Fruit fly (Drosophila melanogaster): ENCODE measurements around the gene Pldn.
A peak's percentile ranks its signal among the peaks of the same experiment; 100 is the strongest.

The Pldn gene

DNA sequence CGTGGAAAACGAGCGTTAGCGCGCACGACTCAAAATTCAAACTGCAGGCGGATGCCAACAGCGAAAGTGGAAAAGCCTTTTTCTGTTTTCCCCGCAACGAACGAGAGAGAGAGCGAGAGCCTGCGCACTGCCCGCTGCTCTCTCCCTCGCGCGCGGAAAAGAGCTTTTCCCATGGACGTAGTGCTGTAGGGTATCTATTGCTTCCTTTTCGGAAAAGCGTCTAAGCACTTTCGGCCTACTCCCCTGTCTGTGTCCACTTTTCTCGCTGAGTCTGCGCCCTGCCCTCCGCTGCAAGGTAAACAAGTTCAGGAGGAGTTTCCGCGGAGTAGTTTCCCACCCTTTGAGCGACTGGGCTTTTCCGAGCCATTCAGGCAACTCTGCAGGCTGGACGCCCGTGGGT is 10.9 kb downstream of the Pldn start, which contains the start of gene CG32085 (continued):
- TF ChIP-seq CG4730 (GFP tag; IDR thresholded peaks at IDR 0.05) (peak; percentile 54; the same call in 1 of the 2 replicates), D19A (tag; optimal IDR thresholded peaks at IDR 0.05) (peak; percentile 19), bowl (GFP tag; IDR thresholded peaks at IDR 0.05) (no peak), Dbx (GFP tag; IDR thresholded peaks at IDR 0.05) (peak; percentile 82; the same call in 2 of the 3 replicates), grau (tag; optimal IDR thresholded peaks at IDR 0.05) (peak; percentile 47), Six4 (GFP tag; optimal IDR thresholded peaks at IDR 0.05) (peak; percentile 25), maf-S (GFP tag; optimal IDR thresholded peaks at IDR 0.05) (peak; percentile 27), gsb (GFP tag; IDR thresholded peaks at IDR 0.05) (0 out of 2 replicates have a peak, but pooled peaks have one; percentile 49), lilli (GFP tag; optimal IDR thresholded peaks at IDR 0.05) (peak; percentile 73), CoRest (tag; optimal IDR thresholded peaks at IDR 0.05) (peak; percentile 21), org-1 (GFP tag; optimal IDR thresholded peaks at IDR 0.05) (peak; percentile 23), D (optimal IDR thresholded peaks at IDR 0.05) (no peak), D (GFP tag; optimal IDR thresholded peaks at IDR 0.05) (no peak), sima (GFP tag; optimal IDR thresholded peaks at IDR 0.05) (no peak), Sry-δ (GFP tag; optimal IDR thresholded peaks at IDR 0.05) (peak; percentile 6), sug (tag; optimal IDR thresholded peaks at IDR 0.05) (peak; percentile 5), CG4854 (GFP tag; optimal IDR thresholded peaks at IDR 0.05) (peak; percentile 17), Side (GFP tag; optimal IDR thresholded peaks at IDR 0.05) (peak; percentile 24), az2 (GFP tag; optimal IDR thresholded peaks at IDR 0.05) (peak; percentile 56), Camta (GFP tag; optimal IDR thresholded peaks at IDR 0.05) (peak; percentile 0), CG5245 (GFP tag; optimal IDR thresholded peaks at IDR 0.05) (peak; percentile 69), CG4424 (GFP tag; optimal IDR thresholded peaks at IDR 0.05) (peak; percentile 51), prd (optimal IDR thresholded peaks at IDR 0.05) (no peak), prd (GFP tag; IDR thresholded peaks at IDR 0.05) (peak; percentile 55), Oaz (GFP tag; IDR thresholded peaks at IDR 0.05) (0 out of 2 replicates have a peak, but pooled peaks have one; percentile 16), CG13287 (GFP tag; IDR thresholded peaks at IDR 0.05; ENCODE audit: partially characterized antibody) (peak; percentile 18; the same call in 1 of the 2 replicates), ab (GFP tag; optimal IDR thresholded peaks at IDR 0.05) (no peak), CG7357 (GFP tag; IDR thresholded peaks at IDR 0.05) (0 out of 3 replicates have a peak, but pooled peaks have one; percentile 43), Gsc (GFP tag; IDR thresholded peaks at IDR 0.05) (no peak), CG13624 (GFP tag; optimal IDR thresholded peaks at IDR 0.05) (peak; percentile 75), bigmax (GFP tag; optimal IDR thresholded peaks at IDR 0.05) (no peak), CG10462 (GFP tag; optimal IDR thresholded peaks at IDR 0.05) (no peak), caup (GFP tag; optimal IDR thresholded peaks at IDR 0.05; ENCODE audit: severe bottlenecking) (peak; percentile 71), psq (GFP tag; optimal IDR thresholded peaks at IDR 0.05) (no peak), CG11504 (tag; optimal IDR thresholded peaks at IDR 0.05) (peak; percentile 45), CG18011 (GFP tag; optimal IDR thresholded peaks at IDR 0.05) (peak; percentile 51), Adf1 (GFP tag; IDR thresholded peaks at IDR 0.05) (peak; percentile 41; the same call in 1 of the 2 replicates), eyg (GFP tag; optimal IDR thresholded peaks at IDR 0.05) (peak; percentile 53), CG13123 (GFP tag; optimal IDR thresholded peaks at IDR 0.05) (no peak), CG2120 (GFP tag; optimal IDR thresholded peaks at IDR 0.05) (peak; percentile 89), crp (GFP tag; optimal IDR thresholded peaks at IDR 0.05) (no peak), grn (GFP tag; optimal IDR thresholded peaks at IDR 0.05) (no peak), CG15601 (tag; optimal IDR thresholded peaks at IDR 0.05) (no peak), tap (tag; optimal IDR thresholded peaks at IDR 0.05) (no peak), zfh2 (GFP tag; optimal IDR thresholded peaks at IDR 0.05) (peak; percentile 71), ssp (GFP tag; IDR thresholded peaks at IDR 0.05) (no peak), bcd (GFP tag; optimal IDR thresholded peaks at IDR 0.05) (peak; percentile 61), pnt (GFP tag; optimal IDR thresholded peaks at IDR 0.05) (peak; percentile 40), CG1832 (GFP tag; optimal IDR thresholded peaks at IDR 0.05) (peak; percentile 51), CG6175 (GFP tag; IDR thresholded peaks at IDR 0.05) (peak; percentile 66; the same call in 1 of the 3 replicates), CG1647 (GFP tag; optimal IDR thresholded peaks at IDR 0.05) (peak; percentile 4), hb (GFP tag; IDR thresholded peaks at IDR 0.05; ENCODE audit: partially characterized antibody) (no peak)

Measured in whole organism, embryonic.